Fruit fly (Drosophila melanogaster) whole organism, prepupa: ENCODE results near the gene HipHop.

Experiments used
- Blimp-1 ChIP-seq: fragments of 200-800 bp; sonication (Bioruptor generic); optimal IDR thresholded peaks from 3 replicates; lab custom pipeline; 2017; ENCODE audit warnings: missing biosample characterization, missing genetic modification characterization, mild to moderate bottlenecking, moderate library complexity, missing genetic modification reagents
- CG10631 ChIP-seq: fragments of 200-800 bp; sonication (Bioruptor generic); optimal IDR thresholded peaks from 2 replicates; lab custom pipeline; 2016; ENCODE audit warnings: missing biosample characterization, missing genetic modification characterization
- CG11762 ChIP-seq: fragments of 200-800 bp; sonication (Bioruptor generic); optimal IDR thresholded peaks from 3 replicates; lab custom pipeline; 2016; ENCODE audit warnings: missing biosample characterization, missing genetic modification characterization; ENCODE audit not compliant: insufficient read depth
- CG1621 ChIP-seq: fragments of 200-800 bp; sonication (Bioruptor generic); optimal IDR thresholded peaks from 3 replicates; lab custom pipeline; 2018; ENCODE audit warnings: missing biosample characterization, mild to moderate bottlenecking, missing genetic modification characterization
- CG32006 ChIP-seq: fragments of 200-800 bp; sonication (Bioruptor generic); optimal IDR thresholded peaks from 3 replicates; lab custom pipeline; 2017; ENCODE audit warnings: missing biosample characterization, mild to moderate bottlenecking, missing genetic modification characterization
- CG6854 ChIP-seq: fragments of 200-800 bp; sonication (Bioruptor generic); optimal IDR thresholded peaks from 2 replicates; lab custom pipeline; 2017; ENCODE audit warnings: missing biosample characterization, mild to moderate bottlenecking, missing genetic modification characterization
- Eip93F ChIP-seq: fragments of 200-800 bp; sonication (Bioruptor generic); optimal IDR thresholded peaks from 2 replicates; lab custom pipeline; 2016; ENCODE audit warnings: missing biosample characterization, mild to moderate bottlenecking, missing genetic modification characterization
- Hr39 ChIP-seq: fragments of 200-800 bp; sonication (Bioruptor generic); optimal IDR thresholded peaks from 2 replicates; lab custom pipeline; 2016; ENCODE audit warnings: missing biosample characterization, missing genetic modification characterization
- dac ChIP-seq: fragments of 200-800 bp; sonication (Bioruptor generic); optimal IDR thresholded peaks from 2 replicates; lab custom pipeline; 2017; ENCODE audit warnings: missing biosample characterization, mild to moderate bottlenecking, missing genetic modification characterization

DNA sequence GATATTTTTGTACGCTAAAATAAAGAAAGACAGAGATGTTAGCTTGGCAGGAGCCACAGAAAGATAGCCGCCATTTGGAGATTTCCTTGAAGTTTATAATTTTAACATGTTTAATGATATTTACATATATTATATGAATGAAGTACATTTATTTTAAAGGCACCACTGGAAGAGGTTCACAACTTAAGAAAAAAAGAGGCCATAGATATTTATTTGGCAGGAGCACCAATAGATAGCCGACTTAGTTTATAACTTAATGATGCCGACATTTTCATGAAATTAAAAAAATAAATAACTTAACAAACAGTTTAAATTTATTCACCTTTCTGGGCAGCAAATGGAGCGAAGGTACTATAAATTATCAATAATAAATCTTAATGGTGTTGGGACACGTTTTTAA, 1.1 kb downstream of the HipHop start:
- TF ChIP-seq Blimp-1 (GFP tag; lab: Kevin White, UChicago) (no peak), CG32006 (GFP tag; lab: Kevin White, UChicago) (no peak), CG1621 (tag; lab: Kevin White, UChicago) (no peak), CG11762 (no peak), Eip93F (no peak), Hr39 (GFP tag; lab: Kevin White, UChicago) (no peak), dac (GFP tag; lab: Kevin White, UChicago) (no peak), CG10631 (no peak), CG6854 (no peak)
